Worm (Caenorhabditis elegans): ENCODE data around the gene C33C12.11.
A peak's percentile ranks its signal among the peaks of the same experiment; 100 is the strongest.

Gene C33C12.11

DNA sequence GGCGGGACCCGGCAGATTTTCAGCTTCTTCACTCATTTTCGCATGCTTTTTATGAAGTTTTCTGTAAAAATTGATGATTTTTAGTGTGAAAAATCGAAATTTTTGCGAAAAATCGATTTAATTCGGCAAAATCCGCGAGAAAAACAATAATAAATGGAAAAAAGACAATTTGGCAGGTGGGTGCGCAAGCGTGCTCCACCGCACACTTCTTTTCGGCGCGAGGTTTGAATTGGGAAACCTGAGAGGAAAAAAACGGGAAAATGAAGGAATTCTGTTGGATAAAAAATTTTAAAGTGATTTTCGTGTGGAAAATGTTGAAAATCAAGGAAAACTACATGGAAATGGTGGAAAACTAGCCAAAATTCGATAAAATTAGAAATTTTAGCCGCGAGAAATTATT lies 40.4 kb upstream of the C33C12.11 start, which contains the start of gene Y59C2A.2 (continued):
- TF ChIP-seq snu-23 (GFP tag; optimal IDR thresholded peaks at IDR 0.05) = peak; percentile 54
- no peak for TF ChIP-seq alr-1 (tag; optimal IDR thresholded peaks at IDR 0.05; ENCODE audit: borderline replicate concordance)
- peak in 1 of 2 experiments; percentile 22 for TF ChIP-seq mdl-1 (tag; optimal IDR thresholded peaks at IDR 0.05)
- peak; percentile 35 for TF ChIP-seq F16B12.6 (tag; optimal IDR thresholded peaks at IDR 0.05)
- TF ChIP-seq unc-86 (tag; optimal IDR thresholded peaks at IDR 0.05) = peak; percentile 4
- TF ChIP-seq lin-15B (tag; optimal IDR thresholded peaks at IDR 0.05) = peak; percentile 26
- no peak for TF ChIP-seq nhr-12 (tag; optimal IDR thresholded peaks at IDR 0.05)
- TF ChIP-seq fkh-4 (tag; optimal IDR thresholded peaks at IDR 0.05; ENCODE audit: borderline replicate concordance) = no peak
- TF ChIP-seq mab-9 (GFP tag; IDR thresholded peaks at IDR 0.05) = no peak
- peak; percentile 93 to 97 for TF ChIP-seq lin-35 (GFP tag; optimal IDR thresholded peaks at IDR 0.05)
- TF ChIP-seq pag-3 (tag; optimal IDR thresholded peaks at IDR 0.05; ENCODE audit: borderline replicate concordance, insufficient read depth) = no peak
- TF ChIP-seq sptf-1 (tag; optimal IDR thresholded peaks at IDR 0.05) = no peak
- no peak for TF ChIP-seq unc-98 (GFP tag; IDR thresholded peaks at IDR 0.05)
- no peak for TF ChIP-seq unc-30 (tag; optimal IDR thresholded peaks at IDR 0.05)
- TF ChIP-seq nhr-77 (tag; optimal IDR thresholded peaks at IDR 0.05) = no peak
- no peak for TF ChIP-seq zip-4 (GFP tag; optimal IDR thresholded peaks at IDR 0.05)
- no peak for TF ChIP-seq lin-39 (tag; optimal IDR thresholded peaks at IDR 0.05)
- TF ChIP-seq fkh-10 (GFP tag; optimal IDR thresholded peaks at IDR 0.05) = no peak
- TF ChIP-seq sup-37 (GFP tag; optimal IDR thresholded peaks at IDR 0.05) = no peak
- peak; percentile 31 for TF ChIP-seq dsc-1 (tag; optimal IDR thresholded peaks at IDR 0.05)
- peak; percentile 48 for TF ChIP-seq lin-13 (GFP tag; optimal IDR thresholded peaks at IDR 0.05)
- TF ChIP-seq sox-4 (tag; optimal IDR thresholded peaks at IDR 0.05) = no peak
- TF ChIP-seq efl-1 (optimal IDR thresholded peaks at IDR 0.05) = peak; percentile 94 to 96
- TF ChIP-seq efl-1 (GFP tag; optimal IDR thresholded peaks at IDR 0.05 in 1 of 2) = peak; percentile 95 to 99
- TF ChIP-seq nhr-76 (tag; optimal IDR thresholded peaks at IDR 0.05) = no peak
- no peak for TF ChIP-seq ceh-88 (GFP tag; IDR thresholded peaks at IDR 0.05)
- no peak for TF ChIP-seq fos-1 (tag; optimal IDR thresholded peaks at IDR 0.05)
- no peak for TF ChIP-seq efl-3 (GFP tag; optimal IDR thresholded peaks at IDR 0.05)
- no peak for TF ChIP-seq mef-2 (tag; optimal IDR thresholded peaks at IDR 0.05)
- TF ChIP-seq C16A3.4 (tag; optimal IDR thresholded peaks at IDR 0.05) = peak; percentile 58
- peak; percentile 61 for TF ChIP-seq nhr-85 (tag)
- peak; percentile 29 for TF ChIP-seq irx-1 (tag; optimal IDR thresholded peaks at IDR 0.05)
- TF ChIP-seq nhr-90 (tag; optimal IDR thresholded peaks at IDR 0.05; ENCODE audit: poor library complexity) = no peak
- peak; percentile 30 for TF ChIP-seq nhr-19 (GFP tag; conservative IDR thresholded peaks at IDR 0.05)
- no peak for TF ChIP-seq ces-1 (GFP tag; optimal IDR thresholded peaks at IDR 0.05)
- TF ChIP-seq pax-3 (tag; optimal IDR thresholded peaks at IDR 0.05) = peak; percentile 16
- TF ChIP-seq aha-1 (tag; optimal IDR thresholded peaks at IDR 0.05) = no peak
- no peak for TF ChIP-seq C04F5.9 (tag; optimal IDR thresholded peaks at IDR 0.05)
- TF ChIP-seq hlh-17 (GFP tag; optimal IDR thresholded peaks at IDR 0.05; ENCODE audit: borderline replicate concordance) = no peak
- no peak for TF ChIP-seq ceh-8 (GFP tag; optimal IDR thresholded peaks at IDR 0.05)
- TF ChIP-seq ceh-82 (tag; optimal IDR thresholded peaks at IDR 0.05) = peak; percentile 2 to 74 (median 24)
- TF ChIP-seq ama-1 (optimal IDR thresholded peaks at IDR 0.05) = no peak
- TF ChIP-seq mep-1 (tag; optimal IDR thresholded peaks at IDR 0.05) = peak; percentile 19
- TF ChIP-seq ceh-63 (GFP tag; optimal IDR thresholded peaks at IDR 0.05) = no peak
- no peak for TF ChIP-seq nhr-11 (tag; optimal IDR thresholded peaks at IDR 0.05)
- peak; percentile 39 for TF ChIP-seq vab-15 (tag; optimal IDR thresholded peaks at IDR 0.05)
- TF ChIP-seq ztf-11 (tag; optimal IDR thresholded peaks at IDR 0.05) = no peak
- no peak for TF ChIP-seq elt-2 (tag; optimal IDR thresholded peaks at IDR 0.05)
- TF ChIP-seq nhr-20 (tag; optimal IDR thresholded peaks at IDR 0.05) = peak; percentile 15

All from whole organism, L1 larva.